Fruit fly (Drosophila melanogaster): ENCODE measurements around the gene Ir8a.

The Ir8a gene

DNA sequence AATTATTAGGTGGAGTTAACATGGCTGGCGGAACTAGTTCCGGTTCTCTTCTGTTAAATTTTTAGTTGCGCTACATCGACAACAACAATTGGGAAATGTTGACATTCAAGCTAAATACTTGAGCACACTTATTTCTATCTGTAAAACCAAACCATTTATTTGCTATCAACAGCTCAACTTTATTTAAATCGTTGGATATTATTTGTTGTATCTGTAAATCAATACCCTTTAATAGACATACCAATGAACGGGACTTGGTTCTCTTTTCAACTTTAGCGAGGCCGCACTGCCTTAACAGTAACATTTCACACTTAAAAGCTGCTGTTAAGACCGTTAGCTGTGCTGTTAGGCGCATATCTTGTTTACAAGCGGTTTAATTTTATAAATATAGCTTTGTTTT lies 42.8 kb downstream of the Ir8a start, which contains the start of gene CG12106 (continued):
- TF ChIP-seq BEAF-32 (GFP tag; optimal IDR thresholded peaks at IDR 0.05) (no peak), her (GFP tag; optimal IDR thresholded peaks at IDR 0.05) (no peak), zen (tag; optimal IDR thresholded peaks at IDR 0.05) (no peak), CG4617 (GFP tag; optimal IDR thresholded peaks at IDR 0.05; ENCODE audit: borderline replicate concordance) (peak; percentile 23), eyg (GFP tag; optimal IDR thresholded peaks at IDR 0.05) (no peak), CG9215 (GFP tag; IDR thresholded peaks at IDR 0.05) (no peak; the same call in 1 of the 2 replicates), fru (optimal IDR thresholded peaks at IDR 0.05) (no peak), sisA (GFP tag; IDR thresholded peaks at IDR 0.05) (no peak), nau (GFP tag; optimal IDR thresholded peaks at IDR 0.05) (no peak), peb (GFP tag; IDR thresholded peaks at IDR 0.05) (no peak), CG4820 (GFP tag; optimal IDR thresholded peaks at IDR 0.05) (no peak), stc (GFP tag; IDR thresholded peaks at IDR 0.05) (no peak), Rfx (GFP tag; IDR thresholded peaks at IDR 0.05) (peak; percentile 69), Myb (GFP tag; optimal IDR thresholded peaks at IDR 0.05) (peak; percentile 44), MBD-R2 (GFP tag; IDR thresholded peaks at IDR 0.05) (peak; percentile 33; the same call in 1 of the 2 replicates), CG32532 (GFP tag; IDR thresholded peaks at IDR 0.05) (no peak; the same call in 1 of the 2 replicates), Trl (optimal IDR thresholded peaks at IDR 0.05) (no peak), Trl (GFP tag; optimal IDR thresholded peaks at IDR 0.05) (peak; percentile 39), gfzf (GFP tag; optimal IDR thresholded peaks at IDR 0.05) (no peak), CG18262 (tag; optimal IDR thresholded peaks at IDR 0.05) (peak; percentile 36), repo (GFP tag; optimal IDR thresholded peaks at IDR 0.05) (no peak), CG11696 (GFP tag; IDR thresholded peaks at IDR 0.05) (no peak), CG11456 (GFP tag; IDR thresholded peaks at IDR 0.05) (no peak), Vsx1 (GFP tag; optimal IDR thresholded peaks at IDR 0.05) (no peak), ftz-f1 (GFP tag; optimal IDR thresholded peaks at IDR 0.05) (no peak), CG17829 (tag; optimal IDR thresholded peaks at IDR 0.05) (peak; percentile 49), Doc2 (GFP tag; IDR thresholded peaks at IDR 0.05) (no peak), CG42726 (GFP tag; IDR thresholded peaks at IDR 0.05; ENCODE audit: partially characterized antibody) (no peak), hkb (optimal IDR thresholded peaks at IDR 0.05) (no peak), hkb (GFP tag; IDR thresholded peaks at IDR 0.05) (peak; percentile 53), unpg (GFP tag; optimal IDR thresholded peaks at IDR 0.05) (peak; percentile 59), CG18619 (GFP tag; optimal IDR thresholded peaks at IDR 0.05) (peak; percentile 33), CG12299 (tag; optimal IDR thresholded peaks at IDR 0.05) (no peak), hbn (GFP tag; IDR thresholded peaks at IDR 0.05; ENCODE audit: partially characterized antibody) (no peak), CG4707 (GFP tag; optimal IDR thresholded peaks at IDR 0.05) (no peak), CG12104 (GFP tag; optimal IDR thresholded peaks at IDR 0.05) (no peak), CG12659 (GFP tag; optimal IDR thresholded peaks at IDR 0.05) (peak; percentile 48), CG6683 (GFP tag; optimal IDR thresholded peaks at IDR 0.05) (no peak), CG8944 (GFP tag; optimal IDR thresholded peaks at IDR 0.05) (no peak), CG10147 (GFP tag; optimal IDR thresholded peaks at IDR 0.05) (peak; percentile 37), CG18599 (GFP tag; optimal IDR thresholded peaks at IDR 0.05) (peak; percentile 62), CG14441 (GFP tag; IDR thresholded peaks at IDR 0.05) (no peak; the same call in 1 of the 2 replicates), B-H2 (GFP tag; optimal IDR thresholded peaks at IDR 0.05) (peak; percentile 28), Awh (GFP tag; IDR thresholded peaks at IDR 0.05) (no peak), CG15601 (tag; optimal IDR thresholded peaks at IDR 0.05) (peak; percentile 13), ap (GFP tag; IDR thresholded peaks at IDR 0.05) (no peak), ara (GFP tag; IDR thresholded peaks at IDR 0.05) (no peak), HLH3B (GFP tag; IDR thresholded peaks at IDR 0.05) (no peak), CG12155 (GFP tag; optimal IDR thresholded peaks at IDR 0.05) (peak; percentile 32), zfh2 (GFP tag; optimal IDR thresholded peaks at IDR 0.05) (peak; percentile 56), Sry-δ (GFP tag; optimal IDR thresholded peaks at IDR 0.05) (no peak), bcd (GFP tag; optimal IDR thresholded peaks at IDR 0.05) (peak; percentile 20), rib (GFP tag; IDR thresholded peaks at IDR 0.05) (no peak)
